Worm (Caenorhabditis elegans) whole organism, mixed stage, embryonic: ENCODE results near the gene F53G2.13.

Experiments used
- bed-3 ChIP-seq: fragments of 200-800 bp; sonication (Bioruptor generic); optimal IDR thresholded peaks from 3 replicates; lab custom pipeline; 2018; ENCODE audit warnings: mild to moderate bottlenecking, missing genetic modification characterization, moderate library complexity, missing compliant biosample characterization
- blmp-1 ChIP-seq: fragments of 150-350 bp; optimal IDR thresholded peaks from 2 replicates; lab custom pipeline; 2014; ENCODE audit warnings: missing biosample characterization, missing genetic modification characterization
- ceh-83 ChIP-seq: fragments of 200-800 bp; sonication (Bioruptor generic); optimal IDR thresholded peaks from 2 replicates; lab custom pipeline; 2018; ENCODE audit warnings: mild to moderate bottlenecking, missing genetic modification characterization, missing compliant biosample characterization
- ces-1 ChIP-seq: fragments of 150-350 bp; optimal IDR thresholded peaks from 2 replicates; lab custom pipeline; 2014; ENCODE audit warnings: missing biosample characterization, missing genetic modification reagents, missing genetic modification characterization
- cnd-1 ChIP-seq: fragments of 200-800 bp; sonication (Bioruptor generic); optimal IDR thresholded peaks from 2 replicates; lab custom pipeline; 2018; ENCODE audit warnings: mild to moderate bottlenecking, missing genetic modification characterization, missing compliant biosample characterization
- drap-1 ChIP-seq: fragments of 200-800 bp; sonication (Bioruptor generic); optimal IDR thresholded peaks from 3 replicates; lab custom pipeline; 2018; ENCODE audit warnings: mild to moderate bottlenecking, missing genetic modification characterization, missing compliant biosample characterization
- elt-3 ChIP-seq: fragments of 150-350 bp; optimal IDR thresholded peaks from 2 replicates; lab custom pipeline; 2014; ENCODE audit warnings: missing biosample characterization, missing genetic modification characterization
- flh-1 ChIP-seq: fragments of 200-800 bp; sonication (Bioruptor generic); optimal IDR thresholded peaks from 2 replicates; lab custom pipeline; 2018; ENCODE audit warnings: mild to moderate bottlenecking, missing genetic modification characterization, moderate library complexity, missing compliant biosample characterization
- lin-13 ChIP-seq: fragments of 150-350 bp; optimal IDR thresholded peaks from 2 replicates; lab custom pipeline; 2014; ENCODE audit warnings: missing biosample characterization, missing genetic modification characterization
- lsy-2 ChIP-seq: fragments of 150-350 bp; optimal IDR thresholded peaks from 2 replicates; lab custom pipeline; 2014; ENCODE audit warnings: missing biosample characterization, missing genetic modification characterization
- mab-5 ChIP-seq: fragments of 150-350 bp; optimal IDR thresholded peaks from 2 replicates; lab custom pipeline; 2014; ENCODE audit warnings: missing biosample characterization, missing genetic modification characterization
- mep-1 ChIP-seq: fragments of 150-350 bp; optimal IDR thresholded peaks from 2 replicates; lab custom pipeline; 2017; ENCODE audit warnings: missing biosample characterization, missing genetic modification reagents, missing genetic modification characterization, inconsistent platforms
- mls-2 ChIP-seq: sonication (generic microtip); optimal IDR thresholded peaks from 2 replicates; lab custom pipeline; 2016; ENCODE audit warnings: mild to moderate bottlenecking, missing genetic modification characterization, moderate library complexity, missing compliant biosample characterization
- nhr-12 ChIP-seq: fragments of 150-350 bp; optimal IDR thresholded peaks from 2 replicates; lab custom pipeline; 2014; ENCODE audit warnings: missing biosample characterization, missing genetic modification characterization
- nhr-2 ChIP-seq: fragments of 150-350 bp; optimal IDR thresholded peaks from 2 replicates; lab custom pipeline; 2014; ENCODE audit warnings: missing biosample characterization, missing genetic modification characterization
- nhr-237 ChIP-seq: fragments of 150-350 bp; optimal IDR thresholded peaks from 2 replicates; lab custom pipeline; 2014; ENCODE audit warnings: missing biosample characterization, missing genetic modification characterization
- nhr-28 ChIP-seq: fragments of 150-350 bp; optimal IDR thresholded peaks from 2 replicates; lab custom pipeline; 2014; ENCODE audit warnings: missing biosample characterization, missing genetic modification characterization
- nhr-76 ChIP-seq: sonication (generic microtip); optimal IDR thresholded peaks from 2 replicates; lab custom pipeline; 2017; ENCODE audit warnings: missing biosample characterization, missing genetic modification characterization
- pha-4 ChIP-seq: fragments of 150-350 bp; optimal IDR thresholded peaks from 2 replicates; lab custom pipeline; 2018; ENCODE audit warnings: missing biosample characterization, missing genetic modification reagents, missing genetic modification characterization
- sem-2 ChIP-seq: fragments of 200-800 bp; sonication (Bioruptor generic); optimal IDR thresholded peaks from 2 replicates; lab custom pipeline; 2018; ENCODE audit warnings: mild to moderate bottlenecking, missing genetic modification characterization, missing compliant biosample characterization
- sptf-1 ChIP-seq: sonication (generic microtip); optimal IDR thresholded peaks from 2 replicates; lab custom pipeline; 2017; ENCODE audit warnings: mild to moderate bottlenecking, missing genetic modification characterization, moderate library complexity, missing compliant biosample characterization
- tbx-8 ChIP-seq: fragments of 200-800 bp; sonication (Bioruptor generic); optimal IDR thresholded peaks from 2 replicates; lab custom pipeline; 2018; ENCODE audit warnings: mild to moderate bottlenecking, missing genetic modification characterization, moderate library complexity, missing compliant biosample characterization
- unc-120 ChIP-seq: sonication (generic microtip); optimal IDR thresholded peaks from 2 replicates; lab custom pipeline; 2017; ENCODE audit warnings: missing genetic modification characterization, missing compliant biosample characterization; ENCODE audit not compliant: poor library complexity, severe bottlenecking
- unc-39 ChIP-seq: fragments of 150-350 bp; optimal IDR thresholded peaks from 2 replicates; lab custom pipeline; 2014; ENCODE audit warnings: missing biosample characterization, missing genetic modification characterization
- ztf-11 ChIP-seq: fragments of 150-350 bp; optimal IDR thresholded peaks from 2 replicates; lab custom pipeline; 2014; ENCODE audit warnings: missing biosample characterization, missing genetic modification characterization

F53G2.13 gene

DNA sequence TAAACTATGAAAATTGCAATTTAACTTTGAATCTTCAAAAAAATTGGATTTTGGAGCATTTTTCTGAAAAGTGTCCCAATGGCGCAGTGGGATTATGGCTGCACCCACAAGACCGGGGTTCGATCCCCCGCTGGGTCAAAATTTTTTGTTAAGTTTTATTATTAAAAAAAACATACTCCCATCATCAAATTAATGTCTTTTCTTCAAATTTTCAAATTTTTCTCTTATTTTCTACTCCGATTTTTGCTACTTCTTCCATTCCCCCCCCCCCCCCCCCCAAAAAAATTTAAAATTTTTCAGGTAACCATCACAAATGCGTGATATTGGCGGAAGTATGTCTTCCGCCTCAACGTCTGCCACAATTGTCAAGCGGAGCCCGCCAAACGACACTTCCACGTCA lies 40.6 kb upstream of the F53G2.13 start, which contains the start of gene vab-19:
TSS of gene vab-19 (plus strand) at position 301 of the 400 bp plus-strand sequence.
- TF ChIP-seq elt-3 (tag; lab: Kevin White, UChicago) (no peak), nhr-12 (tag; lab: Kevin White, UChicago) (no peak), tbx-8 (GFP tag; lab: Kevin White, UChicago) (no peak), blmp-1 (tag; lab: Kevin White, UChicago) (no peak), flh-1 (GFP tag; lab: Kevin White, UChicago) (no peak), sptf-1 (tag; lab: Kevin White, UChicago) (no peak), bed-3 (GFP tag; lab: Kevin White, UChicago) (no peak), nhr-28 (tag; lab: Kevin White, UChicago) (no peak), mab-5 (tag; lab: Kevin White, UChicago) (no peak), drap-1 (GFP tag; lab: Kevin White, UChicago) (no peak), nhr-76 (no peak), pha-4 (tag; lab: Kevin White, UChicago) (no peak), ces-1 (GFP tag; lab: Kevin White, UChicago) (no peak), unc-39 (tag; lab: Kevin White, UChicago) (no peak)
- TF ChIP-seq, all 35 proteins: peak for 0

DNA sequence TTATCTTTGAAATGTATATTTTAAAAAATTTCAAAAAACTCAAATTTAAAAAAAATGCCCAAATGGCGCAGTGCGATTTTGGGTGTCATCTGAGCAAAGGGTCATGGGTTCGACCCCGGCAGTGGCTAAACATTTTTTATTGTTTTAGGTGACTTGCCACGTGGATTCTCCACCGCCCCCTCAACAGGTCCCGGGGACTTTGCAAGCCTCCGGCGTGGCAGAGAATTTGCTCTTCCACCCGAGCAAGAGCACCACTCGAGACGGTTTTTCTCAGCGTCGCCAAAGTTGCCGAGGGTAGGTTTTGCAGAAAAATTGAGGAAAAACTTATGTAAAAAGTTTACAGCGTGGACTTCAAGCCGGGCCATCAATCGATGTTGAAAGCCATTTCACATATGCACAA lies 38.4 kb upstream of the F53G2.13 start:
- TF ChIP-seq mls-2 = no peak
- TF ChIP-seq mep-1 = no peak
- TF ChIP-seq ceh-83 = peak; percentile 31
- TF ChIP-seq, all 35 proteins: peak for 1

DNA sequence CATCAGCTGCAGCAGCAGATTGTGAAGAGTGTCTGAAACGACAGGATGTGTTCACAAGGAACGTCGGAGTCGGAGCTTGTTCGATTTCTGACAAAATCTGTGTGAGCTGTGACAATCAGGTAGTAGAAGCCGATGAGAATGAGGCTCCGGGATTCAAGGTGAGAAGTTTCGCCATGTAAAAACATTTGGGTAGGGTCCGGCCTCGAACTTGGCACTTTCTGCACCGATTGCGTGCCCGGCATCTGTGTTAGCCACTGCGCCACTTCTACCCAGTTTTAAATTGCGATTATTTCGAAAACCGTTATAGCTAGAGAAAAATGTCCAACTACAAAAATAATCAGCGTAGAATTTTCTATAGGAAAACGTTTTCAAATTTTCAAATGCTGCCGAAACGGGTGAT lies 36.9 kb upstream of the F53G2.13 start:
- TF ChIP-seq cnd-1 (tag; lab: Kevin White, UChicago) (no peak), nhr-2 (tag; lab: Kevin White, UChicago) (no peak)
- TF ChIP-seq, all 35 proteins: peak for 0

DNA sequence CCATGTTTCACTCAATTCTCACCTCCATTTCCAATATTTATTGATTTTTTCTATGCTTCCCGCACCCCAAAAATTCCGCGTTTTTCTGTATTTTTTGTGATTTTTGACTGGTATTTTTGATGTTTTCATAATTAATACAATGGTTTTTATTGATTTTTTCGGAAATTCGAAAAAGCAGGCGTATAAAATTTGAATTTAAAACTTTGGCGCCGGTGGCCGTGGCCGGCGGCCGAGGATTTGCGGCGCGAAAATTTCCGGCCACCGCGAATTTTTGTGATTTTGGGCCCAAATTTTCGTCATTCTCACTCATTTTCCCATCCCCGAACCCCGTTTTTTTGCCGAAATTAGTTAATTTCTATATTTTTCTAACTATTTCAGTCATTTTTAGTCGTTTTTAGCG lies 32.6 kb upstream of the F53G2.13 start:
- TF ChIP-seq lsy-2 (tag; lab: Kevin White, UChicago) = peak; percentile 1
- TF ChIP-seq ceh-83 = no peak
- no peak for TF ChIP-seq ces-1 (GFP tag; lab: Kevin White, UChicago)
- TF ChIP-seq mls-2 = peak; percentile 4
- TF ChIP-seq mep-1 = peak; percentile 42
- TF ChIP-seq pha-4 (tag; lab: Kevin White, UChicago) = no peak

DNA sequence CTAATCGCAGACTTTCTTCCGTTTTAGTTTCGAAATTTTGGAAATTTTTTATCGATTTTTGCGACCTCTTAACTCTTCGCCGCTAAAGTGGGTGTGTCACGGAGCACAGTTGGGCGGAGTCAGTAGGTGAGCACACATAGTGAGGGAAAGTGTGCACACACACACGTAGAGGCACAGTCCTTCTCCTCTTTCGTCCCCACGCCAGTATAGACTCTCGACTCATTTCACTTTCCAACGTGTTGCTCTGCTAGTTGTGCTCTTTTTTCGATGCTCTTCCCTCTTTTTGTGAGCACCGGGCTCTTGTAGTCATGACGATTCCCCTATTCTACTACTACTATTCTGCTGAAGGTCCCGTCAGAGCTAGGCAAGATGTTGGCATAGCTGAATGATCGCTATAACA lies 31.1 kb upstream of the F53G2.13 start:
- TF ChIP-seq pha-4 (tag; lab: Kevin White, UChicago) (peak; percentile 27), ceh-83 (peak; percentile 23), nhr-2 (tag; lab: Kevin White, UChicago) (no peak)

DNA sequence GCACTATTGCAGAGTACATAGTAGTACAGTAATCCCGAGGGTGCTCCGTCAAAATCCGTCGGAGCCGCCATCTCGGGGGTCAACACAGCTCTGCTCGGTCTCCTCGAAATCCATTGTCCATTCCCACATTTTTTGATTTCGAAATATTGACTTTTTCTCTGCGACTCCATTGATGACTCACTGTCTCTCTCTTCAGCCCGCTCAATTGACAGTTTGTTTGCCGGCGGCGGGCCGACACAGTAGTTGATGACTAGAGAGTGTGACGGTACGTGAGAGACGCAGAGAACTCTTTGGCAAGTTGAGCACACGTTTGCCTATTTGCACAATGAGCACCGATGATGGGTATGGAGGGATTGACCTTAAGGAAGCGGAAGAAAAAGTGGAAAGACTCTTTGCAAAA lies 28.8 kb upstream of the F53G2.13 start:
- TF ChIP-seq bed-3 (GFP tag; lab: Kevin White, UChicago) (no peak), nhr-2 (tag; lab: Kevin White, UChicago) (peak; percentile 59), nhr-12 (tag; lab: Kevin White, UChicago) (no peak), nhr-237 (tag; lab: Kevin White, UChicago) (peak; percentile 50), ztf-11 (tag; lab: Kevin White, UChicago) (no peak), pha-4 (tag; lab: Kevin White, UChicago) (peak; percentile 86)

DNA sequence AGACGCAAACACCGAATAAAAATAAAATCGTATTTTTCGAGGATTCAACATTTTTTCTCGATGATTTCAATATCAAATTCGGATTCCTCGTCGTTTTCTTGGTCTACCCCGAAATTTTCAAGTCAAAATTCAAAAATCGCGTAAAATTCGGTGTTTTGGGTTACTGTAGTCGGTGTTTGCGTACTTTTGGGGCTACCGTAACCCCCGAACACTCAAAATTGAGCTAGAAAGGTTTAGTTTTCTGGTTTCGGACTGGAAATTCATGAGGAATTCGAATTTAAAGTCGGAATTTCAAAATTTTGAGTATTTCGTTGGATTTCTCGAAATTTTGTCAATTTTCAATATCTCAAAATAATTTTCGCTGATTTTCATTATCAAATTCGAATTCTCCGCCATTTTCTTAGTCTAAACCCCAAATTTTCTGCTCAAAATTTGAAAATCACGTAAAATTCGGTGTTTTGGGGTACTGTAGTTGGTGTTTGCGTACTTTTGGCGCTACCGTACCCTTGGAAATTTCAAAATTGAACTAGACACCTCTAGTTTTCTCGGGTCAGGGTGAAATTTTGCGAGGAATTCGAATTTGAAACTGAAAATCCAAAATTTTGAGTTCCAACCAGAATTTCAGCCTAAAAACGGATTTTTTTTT lies 27.6 kb upstream of the F53G2.13 start:
- TF ChIP-seq lin-13 (tag; lab: Kevin White, UChicago) = peak; percentile 55
- no peak for TF ChIP-seq sem-2 (GFP tag; lab: Kevin White, UChicago)
- TF ChIP-seq mep-1 = no peak
- TF ChIP-seq nhr-2 (tag; lab: Kevin White, UChicago) = no peak
- TF ChIP-seq unc-120 = no peak
- peak; percentile 79 for TF ChIP-seq lsy-2 (tag; lab: Kevin White, UChicago)
- TF ChIP-seq elt-3 (tag; lab: Kevin White, UChicago) = no peak
- no peak for TF ChIP-seq ceh-83
- TF ChIP-seq nhr-12 (tag; lab: Kevin White, UChicago) = no peak
- no peak for TF ChIP-seq nhr-28 (tag; lab: Kevin White, UChicago)
- no peak for TF ChIP-seq sptf-1 (tag; lab: Kevin White, UChicago)
- TF ChIP-seq mls-2 = no peak
